Worm (Caenorhabditis elegans): ENCODE results near the gene C01C4.2.
A peak's percentile ranks its signal among the peaks of the same experiment; 100 is the strongest.

C01C4.2 gene

ce11 chrX:3697623-3698022, 17.3 kb upstream of the C01C4.2 start (continued):
- TF ChIP-seq dve-1 (tag; optimal IDR thresholded peaks at IDR 0.05) (peak; percentile 70), ceh-19 (GFP tag; optimal IDR thresholded peaks at IDR 0.05) (peak; percentile 90), pax-1 (tag; optimal IDR thresholded peaks at IDR 0.05) (no peak), sdc-2 (tag; optimal IDR thresholded peaks at IDR 0.05) (peak; percentile 86), ceh-24 (tag; optimal IDR thresholded peaks at IDR 0.05) (peak; percentile 73), hlh-8 (tag; optimal IDR thresholded peaks at IDR 0.05) (peak; percentile 74), pqm-1 (tag; optimal IDR thresholded peaks at IDR 0.05) (peak; percentile 69), che-1 (tag; optimal IDR thresholded peaks at IDR 0.05) (peak; percentile 86), syd-9 (tag; optimal IDR thresholded peaks at IDR 0.05) (peak; percentile 82), odd-2 (tag; optimal IDR thresholded peaks at IDR 0.05) (peak; percentile 22), nhr-11 (tag; optimal IDR thresholded peaks at IDR 0.05) (no peak), dmd-4 (tag; optimal IDR thresholded peaks at IDR 0.05; ENCODE audit: borderline replicate concordance) (peak; percentile 74), ref-2 (tag; optimal IDR thresholded peaks at IDR 0.05) (peak; percentile 79), hlh-13 (GFP tag; optimal IDR thresholded peaks at IDR 0.05) (peak; percentile 74), ttx-3 (tag; optimal IDR thresholded peaks at IDR 0.05) (peak; percentile 82), ceh-48 (tag; optimal IDR thresholded peaks at IDR 0.05) (peak; percentile 72), ama-1 (optimal IDR thresholded peaks at IDR 0.05) (no peak), ceh-14 (tag; optimal IDR thresholded peaks at IDR 0.05) (peak; percentile 93), ceh-18 (tag; optimal IDR thresholded peaks at IDR 0.05) (peak; percentile 75), gmeb-2 (tag; optimal IDR thresholded peaks at IDR 0.05) (peak; percentile 90), ceh-45 (GFP tag; IDR thresholded peaks at IDR 0.05) (peak; percentile 94), tbx-2 (tag; optimal IDR thresholded peaks at IDR 0.05) (peak; percentile 84), F13H6.1 (tag; optimal IDR thresholded peaks at IDR 0.05) (peak; percentile 82), nfya-1 (tag; optimal IDR thresholded peaks at IDR 0.05) (peak; percentile 64), ceh-34 (tag; optimal IDR thresholded peaks at IDR 0.05) (peak; percentile 81), ahr-1 (tag; optimal IDR thresholded peaks at IDR 0.05) (peak; percentile 70), ztf-16 (tag; optimal IDR thresholded peaks at IDR 0.05) (peak; percentile 76), nhr-232 (tag; optimal IDR thresholded peaks at IDR 0.05) (peak; percentile 70), zip-5 (tag; optimal IDR thresholded peaks at IDR 0.05) (peak; percentile 40), ceh-2 (tag; optimal IDR thresholded peaks at IDR 0.05) (peak; percentile 80), fax-1 (tag; optimal IDR thresholded peaks at IDR 0.05) (peak; percentile 81), sox-2 (GFP tag; IDR thresholded peaks at IDR 0.05) (peak; percentile 79), C38D4.7 (GFP tag; optimal IDR thresholded peaks at IDR 0.05) (peak; percentile 84), elt-2 (tag; optimal IDR thresholded peaks at IDR 0.05) (peak; percentile 89)

- TF ChIP-seq eyg-1 (tag; optimal IDR thresholded peaks at IDR 0.05) (no peak), zip-5 (tag; optimal IDR thresholded peaks at IDR 0.05) (no peak), hlh-6 (tag; optimal IDR thresholded peaks at IDR 0.05) (no peak), ceh-34 (tag; optimal IDR thresholded peaks at IDR 0.05) (no peak), hlh-15 (tag; optimal IDR thresholded peaks at IDR 0.05) (no peak), ztf-16 (tag; optimal IDR thresholded peaks at IDR 0.05) (no peak), dve-1 (tag; optimal IDR thresholded peaks at IDR 0.05) (no peak), ceh-2 (tag; optimal IDR thresholded peaks at IDR 0.05) (no peak), unc-55 (GFP tag; optimal IDR thresholded peaks at IDR 0.05) (no peak)
Observed at ce11 chrX:3701861-3702260, 13.0 kb upstream of the C01C4.2 start.

ce11 chrX:3705319-3705718, 9.6 kb upstream of the C01C4.2 start:
- TF ChIP-seq ceh-31 (tag; optimal IDR thresholded peaks at IDR 0.05): no peak
- TF ChIP-seq tbx-2 (tag; optimal IDR thresholded peaks at IDR 0.05): no peak
- no peak for TF ChIP-seq T23F11.4 (GFP tag; optimal IDR thresholded peaks at IDR 0.05)
- no peak for TF ChIP-seq sox-2 (GFP tag; IDR thresholded peaks at IDR 0.05)
- TF ChIP-seq unc-86 (tag; optimal IDR thresholded peaks at IDR 0.05): no peak
- no peak for TF ChIP-seq lin-11 (tag; optimal IDR thresholded peaks at IDR 0.05)
- no peak for TF ChIP-seq dmd-4 (tag; optimal IDR thresholded peaks at IDR 0.05; ENCODE audit: borderline replicate concordance)
- no peak for TF ChIP-seq fkh-10 (GFP tag; optimal IDR thresholded peaks at IDR 0.05)
- no peak for TF ChIP-seq ceh-34 (tag; optimal IDR thresholded peaks at IDR 0.05)
